Fruit fly (Drosophila melanogaster): ENCODE data around the gene bif.

The bif gene

DNA sequence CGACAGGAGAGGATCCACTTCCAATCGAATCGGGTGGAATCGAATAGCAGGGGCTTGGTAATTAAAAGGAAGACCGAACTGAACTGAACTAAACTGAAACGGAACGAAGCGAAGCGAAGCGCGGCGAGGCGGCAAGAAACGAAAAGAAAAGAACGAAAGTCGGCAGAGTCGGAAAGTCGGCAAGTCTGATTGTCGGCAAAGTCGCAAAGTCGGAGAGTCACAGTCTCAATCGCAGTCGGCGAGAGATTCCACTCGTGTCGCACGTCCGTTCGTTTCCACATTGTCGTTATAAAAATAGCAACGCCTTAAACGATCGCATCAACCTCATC, 17.1 kb downstream of the bif start:
- no peak for TF ChIP-seq Myc (optimal IDR thresholded peaks at IDR 0.05)
- no peak for TF ChIP-seq Sin3A (optimal IDR thresholded peaks at IDR 0.05)
- no peak for TF ChIP-seq psq (optimal IDR thresholded peaks at IDR 0.05)
- no peak for TF ChIP-seq ttk (optimal IDR thresholded peaks at IDR 0.05)
- no peak for TF ChIP-seq h (optimal IDR thresholded peaks at IDR 0.05)
- TF ChIP-seq insv (optimal IDR thresholded peaks at IDR 0.05) = no peak

DNA sequence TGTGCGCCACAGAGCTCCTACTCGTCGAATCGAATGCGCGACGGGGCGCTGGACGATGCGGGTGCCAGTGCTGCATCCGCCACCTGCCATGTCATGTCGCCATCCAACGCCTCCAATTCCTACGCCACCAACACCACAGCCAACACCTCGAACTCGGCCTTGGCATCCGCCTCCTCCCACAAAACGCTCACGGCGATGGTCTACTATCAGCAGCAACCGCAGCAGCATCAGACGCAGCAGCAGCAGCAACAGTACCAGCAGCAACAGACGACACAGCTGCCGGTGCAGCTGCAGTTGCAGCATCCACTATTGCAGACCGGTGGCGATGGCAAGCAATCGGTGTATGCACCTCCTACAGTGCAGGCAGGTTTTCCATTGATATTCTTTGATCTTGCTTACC, 22.0 kb downstream of the bif start:
- TF ChIP-seq insv (optimal IDR thresholded peaks at IDR 0.05) (no peak), ttk (optimal IDR thresholded peaks at IDR 0.05) (no peak), h (optimal IDR thresholded peaks at IDR 0.05) (no peak), psq (optimal IDR thresholded peaks at IDR 0.05) (no peak), Sin3A (optimal IDR thresholded peaks at IDR 0.05) (no peak), Myc (optimal IDR thresholded peaks at IDR 0.05) (no peak)

DNA sequence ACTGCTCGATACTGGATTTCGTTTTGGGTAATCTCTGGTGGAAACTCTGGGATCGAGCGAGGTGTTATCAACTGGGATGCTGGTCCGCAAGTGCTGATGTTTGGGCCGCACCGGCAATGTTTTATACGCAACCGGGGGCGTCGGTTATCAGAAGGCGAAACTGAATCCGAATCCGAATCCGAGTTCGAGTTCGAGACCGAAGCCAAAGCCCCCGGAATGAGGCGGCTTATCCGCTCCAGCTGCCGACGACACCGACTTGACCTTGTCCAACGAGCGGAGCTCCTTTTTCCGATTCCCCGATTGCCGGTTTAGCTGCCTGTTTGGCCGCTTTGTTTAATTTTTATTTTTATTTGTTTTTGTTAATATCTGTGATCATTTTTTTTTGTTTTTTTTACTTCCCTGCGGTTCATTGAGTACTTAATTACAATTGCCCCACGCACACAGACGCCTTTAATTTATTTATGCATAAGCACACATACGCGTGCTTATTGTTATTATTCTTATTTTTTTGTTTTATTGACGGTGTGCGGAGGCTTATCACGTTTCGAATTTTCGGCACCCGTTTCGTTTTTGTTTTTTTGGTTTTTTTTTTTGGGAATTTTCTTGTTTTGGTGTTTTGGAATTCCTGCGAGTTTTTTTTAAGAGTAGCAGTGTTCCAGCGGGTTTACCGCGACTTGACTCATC, 26.3 kb downstream of the bif start, which contains the start of gene CG2444:
Gene CG2444 (minus strand): TSS at position 372 of the 684 bp plus-strand sequence.
- TF ChIP-seq insv (optimal IDR thresholded peaks at IDR 0.05) (no peak), psq (optimal IDR thresholded peaks at IDR 0.05) (no peak), h (optimal IDR thresholded peaks at IDR 0.05) (no peak), Sin3A (optimal IDR thresholded peaks at IDR 0.05) (no peak), ttk (optimal IDR thresholded peaks at IDR 0.05) (no peak), Myc (optimal IDR thresholded peaks at IDR 0.05) (no peak)

DNA sequence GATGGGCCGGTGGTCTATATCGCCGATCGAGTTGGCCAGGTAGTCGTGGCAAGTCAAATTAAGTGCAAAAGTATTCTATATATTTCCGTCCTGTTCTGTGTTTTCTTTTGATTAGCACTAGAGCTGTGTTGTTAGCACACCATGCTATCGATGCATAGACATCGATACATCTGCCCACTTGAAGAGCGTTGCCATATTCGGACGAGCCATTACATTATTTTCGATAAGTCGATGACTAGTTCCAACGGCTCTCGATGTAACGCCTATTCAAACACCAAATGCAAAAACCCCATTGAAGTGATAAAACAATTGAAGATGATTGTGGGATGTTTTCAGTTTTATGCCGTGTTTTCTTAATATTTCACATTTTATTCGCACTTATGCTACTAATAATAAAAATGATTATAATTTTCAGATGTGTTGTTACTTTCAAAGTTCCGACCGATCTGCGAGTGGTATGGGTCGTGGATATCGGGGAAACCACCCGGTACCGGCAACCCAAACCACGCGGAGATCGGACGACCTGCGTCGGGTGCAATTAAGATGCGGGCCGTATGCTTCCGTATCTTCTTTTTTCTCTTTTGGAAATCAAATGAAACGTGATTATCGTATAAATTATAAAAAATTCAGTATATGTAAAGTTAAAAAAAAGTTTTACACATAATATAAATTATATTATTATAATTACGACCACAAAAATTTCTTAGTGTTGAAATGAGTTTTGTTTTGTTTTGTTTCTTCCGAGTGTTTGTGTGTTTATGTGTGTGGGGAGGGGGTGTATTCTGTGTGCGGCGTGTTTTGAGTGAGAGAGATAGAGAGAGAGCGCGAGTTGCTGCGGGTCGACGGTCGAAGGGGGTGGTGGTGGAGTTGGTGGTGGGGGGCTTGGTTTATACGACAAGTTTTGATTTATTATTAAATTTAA, 31.3 kb downstream of the bif start, which contains the start of gene FucT6:
Gene FucT6 (minus strand): TSS at position 153 of the 922 bp plus-strand sequence.
- TF ChIP-seq ttk (optimal IDR thresholded peaks at IDR 0.05) (no peak), psq (optimal IDR thresholded peaks at IDR 0.05) (no peak), insv (optimal IDR thresholded peaks at IDR 0.05) (no peak), h (optimal IDR thresholded peaks at IDR 0.05) (no peak), Sin3A (optimal IDR thresholded peaks at IDR 0.05) (no peak)

DNA sequence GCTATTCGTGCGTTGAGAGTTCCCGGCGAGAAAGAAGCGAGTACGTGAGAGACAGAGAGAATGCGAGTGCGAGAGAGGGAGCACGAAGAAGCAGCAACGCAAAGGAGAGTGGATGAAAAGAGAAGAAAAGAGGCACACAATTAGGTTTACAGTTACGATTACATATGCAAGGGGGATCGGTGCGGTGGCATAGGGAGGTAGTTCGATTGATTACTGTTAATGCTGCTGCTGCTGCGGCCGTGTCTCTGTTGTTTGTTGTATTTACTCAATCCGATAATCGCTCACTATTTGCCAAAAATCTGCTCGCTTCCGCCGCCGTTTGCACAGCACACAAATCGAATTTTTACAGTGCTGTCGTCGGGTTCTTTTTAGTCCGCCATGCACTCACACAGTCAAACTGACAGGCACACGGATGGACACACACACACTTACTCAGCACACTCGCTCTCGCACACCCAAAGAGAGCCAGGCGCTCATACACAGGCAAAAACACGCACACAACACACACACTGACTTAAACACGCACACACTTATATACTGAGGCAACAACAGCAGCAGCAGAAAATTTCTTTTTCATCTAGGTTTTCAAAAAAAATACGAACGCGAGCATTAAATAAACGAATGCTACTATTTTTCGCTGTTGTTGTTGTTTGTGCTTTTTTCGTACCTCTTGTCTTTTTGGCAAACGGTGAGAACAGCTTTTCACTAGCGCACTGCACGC, 35.2 kb downstream of the bif start:
- TF ChIP-seq Sin3A (optimal IDR thresholded peaks at IDR 0.05) = no peak
- no peak for TF ChIP-seq insv (optimal IDR thresholded peaks at IDR 0.05)
- TF ChIP-seq psq (optimal IDR thresholded peaks at IDR 0.05) = peak; percentile 36
- TF ChIP-seq h (optimal IDR thresholded peaks at IDR 0.05) = no peak

DNA sequence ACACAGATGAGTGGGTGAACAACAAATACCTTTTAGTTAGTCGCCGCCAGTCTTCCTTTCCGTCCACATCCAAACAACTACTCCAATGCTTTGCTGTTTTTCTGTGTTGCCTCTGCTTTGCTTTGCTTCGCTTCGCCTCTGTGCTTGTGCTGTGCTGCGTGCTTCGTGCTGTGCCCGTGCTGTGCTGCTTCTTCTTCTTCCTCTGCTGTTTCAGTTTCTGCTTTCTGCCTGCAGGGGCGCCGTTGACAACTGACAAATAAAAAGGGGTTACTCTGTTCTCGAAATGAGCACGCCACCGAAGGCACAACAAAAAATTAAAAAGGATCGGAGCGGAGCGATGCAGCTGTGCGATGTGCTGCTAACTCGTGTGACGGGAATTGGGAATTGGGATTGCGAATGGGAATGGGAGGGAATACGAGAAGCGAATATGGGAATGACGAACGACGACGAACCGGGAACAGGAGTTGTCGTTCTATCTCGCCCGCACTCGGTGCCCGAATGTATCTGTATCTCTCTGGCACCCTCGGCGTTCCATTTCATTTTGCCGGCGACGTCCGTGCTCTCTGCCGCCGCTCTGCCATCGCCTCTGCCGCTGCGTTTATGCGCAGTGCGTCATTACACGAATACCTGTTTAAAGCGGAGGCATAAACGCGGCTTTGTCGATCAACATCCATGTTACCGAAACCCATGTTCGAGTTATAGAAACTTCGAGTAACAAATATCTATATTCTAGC, 35.9 kb downstream of the bif start:
- no peak for TF ChIP-seq Sin3A (optimal IDR thresholded peaks at IDR 0.05)
- TF ChIP-seq insv (optimal IDR thresholded peaks at IDR 0.05) = no peak
- no peak for TF ChIP-seq h (optimal IDR thresholded peaks at IDR 0.05)
- no peak for TF ChIP-seq ttk (optimal IDR thresholded peaks at IDR 0.05)
- TF ChIP-seq Myc (optimal IDR thresholded peaks at IDR 0.05) = no peak
- TF ChIP-seq psq (optimal IDR thresholded peaks at IDR 0.05) = peak; percentile 63

DNA sequence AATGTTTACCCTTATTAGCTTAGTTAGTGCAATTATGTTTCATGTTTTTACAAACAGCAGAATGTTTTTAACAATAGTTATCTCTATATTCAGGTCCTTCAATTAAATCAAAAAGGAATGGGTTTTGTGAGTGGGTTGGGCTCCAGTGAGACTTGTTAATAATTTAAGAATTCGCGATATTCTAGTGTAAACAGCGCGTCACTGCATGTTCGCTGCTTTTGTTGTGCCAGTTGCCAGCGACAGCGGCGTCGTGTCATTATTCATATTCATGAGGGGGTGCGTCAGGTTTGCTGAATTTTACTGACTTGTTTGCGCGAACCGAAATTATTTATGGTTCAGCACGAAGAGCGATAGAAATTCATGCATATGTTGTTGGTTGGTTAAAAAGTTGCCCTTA, 36.5 kb downstream of the bif start, which contains the start of gene Amun:
Gene Amun (minus strand): TSS at position 303 of the 397 bp plus-strand sequence.
- no peak for TF ChIP-seq insv (optimal IDR thresholded peaks at IDR 0.05)
- no peak for TF ChIP-seq h (optimal IDR thresholded peaks at IDR 0.05)
- TF ChIP-seq ttk (optimal IDR thresholded peaks at IDR 0.05) = no peak
- TF ChIP-seq Myc (optimal IDR thresholded peaks at IDR 0.05) = no peak
- no peak for TF ChIP-seq Sin3A (optimal IDR thresholded peaks at IDR 0.05)
- no peak for TF ChIP-seq psq (optimal IDR thresholded peaks at IDR 0.05)

DNA sequence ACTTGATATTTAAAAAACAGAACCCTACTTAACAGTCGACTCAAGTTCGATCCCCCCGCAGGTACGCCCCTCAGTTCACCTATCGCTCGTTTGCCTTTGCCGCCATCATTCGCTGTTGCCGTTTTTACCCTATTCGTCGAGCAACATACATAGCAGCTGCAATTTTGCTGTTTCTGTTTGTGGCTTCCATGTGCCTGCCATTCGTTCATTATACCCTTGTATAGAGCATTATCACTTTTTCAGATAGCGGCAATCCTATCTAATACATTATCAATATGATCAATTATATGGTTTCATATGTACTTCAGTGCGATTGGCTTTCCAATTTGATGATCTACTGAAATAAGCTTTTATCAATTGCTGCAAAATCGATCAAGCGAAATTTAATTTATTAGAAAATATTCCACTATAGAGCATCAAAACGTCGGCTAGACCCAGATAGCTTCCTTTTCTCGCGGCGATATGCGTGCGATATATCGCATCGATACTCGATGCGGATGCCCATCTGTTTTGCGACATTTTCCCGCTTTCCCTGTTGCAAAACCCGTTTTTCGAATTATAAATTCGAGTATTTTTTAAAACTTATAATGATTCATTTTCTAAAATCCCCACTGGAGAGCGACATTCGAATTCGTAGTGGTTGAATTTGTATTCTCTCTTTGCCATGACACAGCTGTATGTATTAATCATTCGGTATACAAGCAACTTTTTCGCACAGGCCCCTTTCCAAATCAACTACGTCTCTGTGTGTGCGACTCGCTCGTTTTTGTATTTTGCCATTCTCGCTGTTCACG, 37.4 kb downstream of the bif start:
- TF ChIP-seq h (optimal IDR thresholded peaks at IDR 0.05) (no peak), Sin3A (optimal IDR thresholded peaks at IDR 0.05) (no peak), ttk (optimal IDR thresholded peaks at IDR 0.05) (no peak), psq (optimal IDR thresholded peaks at IDR 0.05) (peak; percentile 69), Myc (optimal IDR thresholded peaks at IDR 0.05) (no peak), insv (optimal IDR thresholded peaks at IDR 0.05) (no peak)

DNA sequence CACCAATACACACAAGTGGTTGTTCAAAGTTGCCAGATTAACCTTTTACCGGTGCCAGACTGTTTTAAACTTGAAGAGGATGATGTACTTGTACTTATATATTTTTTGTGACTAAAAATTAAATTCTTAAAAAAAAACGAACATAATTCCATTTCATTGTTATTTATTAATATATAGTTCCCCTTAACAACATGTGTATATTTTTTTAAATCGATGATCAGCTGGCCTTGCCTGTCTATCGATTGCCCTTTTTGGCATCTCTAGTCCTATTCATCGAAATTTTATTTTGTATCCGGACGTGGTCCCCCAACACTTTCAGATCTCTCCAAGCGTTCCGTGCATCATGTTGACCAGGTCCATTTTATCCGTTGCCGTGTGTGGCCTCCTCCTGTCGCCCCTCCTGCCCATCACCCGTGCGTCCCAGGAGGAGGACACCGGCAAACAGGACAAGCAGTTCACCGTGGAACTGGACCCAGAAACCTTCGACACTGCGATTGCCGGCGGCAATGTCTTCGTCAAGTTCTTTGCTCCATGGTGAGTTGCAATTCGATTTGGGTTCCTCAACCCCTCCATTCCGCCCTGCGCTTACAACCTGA, 38.1 kb downstream of the bif start, which contains the start of gene prtp:
Gene prtp (plus strand): TSS at position 26 of the 596 bp plus-strand sequence.
- TF ChIP-seq Sin3A (optimal IDR thresholded peaks at IDR 0.05) = no peak
- TF ChIP-seq insv (optimal IDR thresholded peaks at IDR 0.05) = no peak
- no peak for TF ChIP-seq psq (optimal IDR thresholded peaks at IDR 0.05)
- no peak for TF ChIP-seq Myc (optimal IDR thresholded peaks at IDR 0.05)
- TF ChIP-seq ttk (optimal IDR thresholded peaks at IDR 0.05) = no peak
- no peak for TF ChIP-seq h (optimal IDR thresholded peaks at IDR 0.05)

DNA sequence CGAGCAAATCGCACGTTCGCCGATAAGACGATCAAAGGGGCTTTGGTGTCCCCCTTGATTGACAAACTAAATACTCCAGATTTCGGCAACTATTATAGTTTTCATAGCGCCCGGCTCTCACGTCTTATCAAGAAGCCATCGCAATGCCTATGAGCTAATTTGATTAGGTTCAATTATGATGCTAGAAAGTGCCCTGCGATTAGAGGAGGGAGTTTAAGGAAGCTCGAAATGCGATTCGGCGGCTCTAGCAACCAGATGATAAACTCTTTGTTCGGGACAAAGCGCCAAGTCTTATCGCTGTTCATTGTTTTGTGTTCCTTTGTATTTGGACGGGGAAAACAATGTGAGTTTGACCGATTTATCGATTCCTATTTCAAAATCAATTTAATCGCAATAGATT, 39.1 kb downstream of the bif start:
- TF ChIP-seq Sin3A (optimal IDR thresholded peaks at IDR 0.05) (no peak), Myc (optimal IDR thresholded peaks at IDR 0.05) (no peak), insv (optimal IDR thresholded peaks at IDR 0.05) (no peak), ttk (optimal IDR thresholded peaks at IDR 0.05) (no peak), h (optimal IDR thresholded peaks at IDR 0.05) (no peak), psq (optimal IDR thresholded peaks at IDR 0.05) (no peak)

Data from Kc167 (cell line).